Fruit fly (Drosophila melanogaster) whole organism: Measurements from ENCODE around the gene Decay.

ENCODE experiments used
- CG8478 ChIP-seq: fragments of >200 bp; optimal IDR thresholded peaks from 2 replicates; lab custom pipeline; 2018; ENCODE audit warnings: inconsistent platforms
- Dll ChIP-seq: fragments of >200 bp; optimal IDR thresholded peaks from 2 replicates; lab custom pipeline; 2017
- EcR ChIP-seq, 2 experiments: fragments of >200 bp; optimal IDR thresholded peaks; 2 replicates each; lab custom pipeline; 2017; ENCODE audit warnings: missing biosample characterization in 2 of 2, missing genetic modification characterization in 2 of 2, missing genetic modification reagents in 2 of 2
- pan ChIP-seq: fragments of >200 bp; optimal IDR thresholded peaks from 2 replicates; lab custom pipeline; 2017
- psq ChIP-seq: fragments of >200 bp; optimal IDR thresholded peaks from 2 replicates; lab custom pipeline; 2017
- usp ChIP-seq: fragments of >200 bp; optimal IDR thresholded peaks from 2 replicates; lab custom pipeline; 2017; ENCODE audit warnings: missing biosample characterization, missing genetic modification characterization, mixed read lengths

Gene Decay

dm6 chr3R:16526256-16526655 is 25.4 kb upstream of the Decay start:
- TF ChIP-seq EcR (GFP tag; optimal IDR thresholded peaks at IDR 0.05; lab: Kevin White, UChicago), result no peak
- no peak for TF ChIP-seq CG8478 (lab: Kevin White, UChicago)
- no peak for TF ChIP-seq psq (lab: Kevin White, UChicago)
- TF ChIP-seq Dll, result no peak
- no peak for TF ChIP-seq pan
- no peak for TF ChIP-seq usp (GFP tag; lab: Kevin White, UChicago)

dm6 chr3R:16525555-16525954 is 24.7 kb upstream of the Decay start:
- TF ChIP-seq Dll, result no peak
- TF ChIP-seq EcR (GFP tag; optimal IDR thresholded peaks at IDR 0.05; lab: Kevin White, UChicago), result no peak
- no peak for TF ChIP-seq psq (lab: Kevin White, UChicago)
- no peak for TF ChIP-seq pan
- no peak for TF ChIP-seq usp (GFP tag; lab: Kevin White, UChicago)
- TF ChIP-seq CG8478 (lab: Kevin White, UChicago), result no peak

DNA sequence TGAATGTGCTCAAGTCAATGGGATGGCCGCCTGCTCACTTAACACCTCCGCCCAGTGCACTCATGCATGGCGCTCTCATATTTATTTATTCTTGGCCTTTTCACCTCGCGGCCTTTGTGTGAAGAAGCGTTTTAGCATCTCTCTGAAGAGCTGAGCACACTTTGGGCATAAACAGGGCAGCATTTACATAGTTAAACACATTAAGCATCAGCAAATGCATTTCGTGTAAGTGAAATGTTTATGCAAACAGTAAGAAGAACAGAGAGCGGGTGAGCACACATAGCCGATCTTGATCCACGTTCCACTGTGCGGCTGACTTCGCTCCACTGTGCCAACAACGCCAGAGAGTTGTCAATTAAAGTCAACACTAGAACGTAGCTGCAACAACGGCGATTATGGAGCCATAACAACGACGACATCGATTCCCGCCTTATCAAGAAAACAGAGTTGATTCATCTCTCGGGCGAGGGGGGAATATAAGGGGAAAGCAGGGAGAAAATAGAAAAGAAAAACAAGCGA is 23.8 kb upstream of the Decay start:
- TF ChIP-seq Dll (no peak), psq (lab: Kevin White, UChicago) (no peak), pan (no peak), CG8478 (lab: Kevin White, UChicago) (no peak), usp (GFP tag; lab: Kevin White, UChicago) (no peak), EcR (GFP tag; optimal IDR thresholded peaks at IDR 0.05; lab: Kevin White, UChicago) (no peak)

DNA sequence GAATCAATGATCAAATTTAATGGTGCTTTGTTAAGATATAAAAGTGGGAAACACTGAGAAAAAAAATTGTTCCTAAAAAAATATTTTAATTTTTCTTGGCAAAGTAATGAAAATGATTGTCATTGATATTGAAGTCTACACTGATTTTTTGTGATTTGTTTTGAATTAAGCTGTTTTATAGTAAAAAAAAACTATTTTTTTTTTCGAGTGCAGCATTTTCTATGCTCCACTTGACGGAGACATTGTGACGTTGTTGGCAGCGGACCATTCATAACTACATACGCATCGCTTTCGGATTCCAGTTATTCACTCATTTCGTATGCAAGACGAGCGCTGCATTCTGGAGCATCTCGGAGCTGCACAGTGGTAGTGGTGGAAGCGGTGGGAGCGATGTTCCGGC is 23.3 kb upstream of the Decay start:
- TF ChIP-seq Dll, result no peak
- no peak for TF ChIP-seq pan
- no peak for TF ChIP-seq psq (lab: Kevin White, UChicago)
- TF ChIP-seq usp (GFP tag; lab: Kevin White, UChicago), result no peak
- TF ChIP-seq CG8478 (lab: Kevin White, UChicago), result no peak
- no peak for TF ChIP-seq EcR (GFP tag; optimal IDR thresholded peaks at IDR 0.05; lab: Kevin White, UChicago)

- TF ChIP-seq CG8478 (lab: Kevin White, UChicago) (no peak), Dll (no peak), psq (lab: Kevin White, UChicago) (no peak), usp (GFP tag; lab: Kevin White, UChicago) (no peak), pan (no peak), EcR (GFP tag; optimal IDR thresholded peaks at IDR 0.05; lab: Kevin White, UChicago) (no peak)
Observed at dm6 chr3R:16523395-16523794, 22.5 kb upstream of the Decay start.

dm6 chr3R:16518150-16518662 is 17.4 kb upstream of the Decay start:
- no peak for TF ChIP-seq pan
- no peak for TF ChIP-seq CG8478 (lab: Kevin White, UChicago)
- TF ChIP-seq psq (lab: Kevin White, UChicago), result no peak
- TF ChIP-seq Dll, result no peak
- TF ChIP-seq EcR (GFP tag; optimal IDR thresholded peaks at IDR 0.05; lab: Kevin White, UChicago), result no peak
- no peak for TF ChIP-seq usp (GFP tag; lab: Kevin White, UChicago)

- no peak for TF ChIP-seq pan
- no peak for TF ChIP-seq EcR (GFP tag; optimal IDR thresholded peaks at IDR 0.05; lab: Kevin White, UChicago)
- no peak for TF ChIP-seq usp (GFP tag; lab: Kevin White, UChicago)
- TF ChIP-seq CG8478 (lab: Kevin White, UChicago), result no peak
- no peak for TF ChIP-seq psq (lab: Kevin White, UChicago)
- no peak for TF ChIP-seq Dll
Observed at dm6 chr3R:16510128-16510527, 9.3 kb upstream of the Decay start.

DNA sequence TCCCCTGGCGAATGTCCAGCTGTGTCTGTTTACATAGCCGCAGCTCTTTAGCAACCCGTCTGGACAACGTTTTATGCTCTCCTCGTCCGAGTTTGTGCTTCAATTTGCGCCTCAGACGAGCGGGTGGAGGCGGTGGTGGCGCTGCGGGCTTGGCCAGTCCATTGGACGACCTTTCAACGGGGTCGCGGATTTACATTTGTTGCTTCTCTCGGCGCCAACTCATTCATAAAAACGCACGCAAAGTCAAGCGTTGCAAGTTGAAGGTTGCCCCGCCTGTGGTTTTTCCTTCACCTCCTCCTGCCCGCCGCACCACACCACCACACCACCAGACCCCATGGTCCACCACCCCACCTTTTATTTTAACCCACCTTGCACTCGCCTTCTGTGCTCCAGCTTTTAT is 6.9 kb upstream of the Decay start:
- TF ChIP-seq CG8478 (lab: Kevin White, UChicago) (no peak), pan (no peak), usp (GFP tag; lab: Kevin White, UChicago) (no peak), Dll (no peak), psq (lab: Kevin White, UChicago) (no peak), EcR (GFP tag; optimal IDR thresholded peaks at IDR 0.05; lab: Kevin White, UChicago) (no peak)

dm6 chr3R:16504541-16504940 is 3.7 kb upstream of the Decay start:
- TF ChIP-seq pan (no peak), EcR (GFP tag; optimal IDR thresholded peaks at IDR 0.05; lab: Kevin White, UChicago) (no peak), psq (lab: Kevin White, UChicago) (no peak), usp (GFP tag; lab: Kevin White, UChicago) (no peak), CG8478 (lab: Kevin White, UChicago) (no peak), Dll (no peak)

dm6 chr3R:16502595-16503305 is 1.9 kb upstream of the Decay start, which contains the start of gene CG42342:
CG42342 (plus strand) TSS chr3R:16502770.
- no peak for TF ChIP-seq CG8478 (lab: Kevin White, UChicago)
- TF ChIP-seq psq (lab: Kevin White, UChicago), result no peak
- TF ChIP-seq EcR (GFP tag; optimal IDR thresholded peaks at IDR 0.05; lab: Kevin White, UChicago), result no peak
- no peak for TF ChIP-seq usp (GFP tag; lab: Kevin White, UChicago)
- no peak for TF ChIP-seq pan
- no peak for TF ChIP-seq Dll

dm6 chr3R:16498859-16499258 is 2.0 kb downstream of the Decay start, which contains the start of gene Gr89a:
Gr89a (minus strand) TSS chr3R:16498959.
- TF ChIP-seq EcR (GFP tag; optimal IDR thresholded peaks at IDR 0.05; lab: Kevin White, UChicago) (no peak), CG8478 (lab: Kevin White, UChicago) (no peak), Dll (no peak), pan (no peak), psq (lab: Kevin White, UChicago) (no peak), usp (GFP tag; lab: Kevin White, UChicago) (no peak)

dm6 chr3R:16497379-16497778 is 3.5 kb downstream of the Decay start:
- no peak for TF ChIP-seq pan
- no peak for TF ChIP-seq usp (GFP tag; lab: Kevin White, UChicago)
- TF ChIP-seq EcR (GFP tag; optimal IDR thresholded peaks at IDR 0.05; lab: Kevin White, UChicago), result no peak
- no peak for TF ChIP-seq Dll
- TF ChIP-seq psq (lab: Kevin White, UChicago), result no peak
- TF ChIP-seq CG8478 (lab: Kevin White, UChicago), result no peak
